Fruit fly (Drosophila melanogaster): ENCODE results near the gene p38c.

dm6 chr3R:24116972-24117371, 33.0 kb downstream of the p38c start:
- TF ChIP-seq usp (GFP tag; optimal IDR thresholded peaks at IDR 0.05) (no peak), psq (GFP tag; optimal IDR thresholded peaks at IDR 0.05) (no peak), CrebA (GFP tag; optimal IDR thresholded peaks at IDR 0.05; ENCODE audit: borderline replicate concordance) (no peak), dl (GFP tag; optimal IDR thresholded peaks at IDR 0.05; ENCODE audit: insufficient read depth in 1 of 2, partially characterized antibody in 2 of 2) (no peak), N (GFP tag; optimal IDR thresholded peaks at IDR 0.05) (no peak)

Data from whole organism, wandering third instar larva.